Worm (Caenorhabditis elegans) whole organism, L3 larva: ENCODE results near the gene cyp-13A12.

Source experiments
- R02D3.7 ChIP-seq: fragments of 150-350 bp; optimal IDR thresholded peaks from 2 replicates; lab custom pipeline; 2014; ENCODE audit warnings: missing biosample characterization, missing genetic modification characterization
- aly-2 ChIP-seq: fragments of 150-350 bp; optimal IDR thresholded peaks from 2 replicates; lab custom pipeline; 2014; ENCODE audit warnings: missing biosample characterization, missing genetic modification characterization
- ama-1 ChIP-seq: fragments of 150-350 bp; optimal IDR thresholded peaks from 2 replicates; lab custom pipeline; 2018
- fkh-10 ChIP-seq: sonication (generic microtip); optimal IDR thresholded peaks from 2 replicates; lab custom pipeline; 2017; ENCODE audit warnings: missing biosample characterization, missing genetic modification reagents, missing genetic modification characterization
- fkh-2 ChIP-seq: fragments of 150-350 bp; optimal IDR thresholded peaks from 2 replicates; lab custom pipeline; 2014; ENCODE audit warnings: missing biosample characterization, missing genetic modification reagents, missing genetic modification characterization
- nhr-11 ChIP-seq: fragments of 150-350 bp; optimal IDR thresholded peaks from 2 replicates; lab custom pipeline; 2014; ENCODE audit warnings: missing biosample characterization, missing genetic modification characterization
- nhr-237 ChIP-seq: fragments of 150-350 bp; optimal IDR thresholded peaks from 2 replicates; lab custom pipeline; 2014; ENCODE audit warnings: missing biosample characterization, missing genetic modification characterization
- nhr-76 ChIP-seq: fragments of 150-350 bp; sonication (generic microtip); optimal IDR thresholded peaks from 5 replicates; lab custom pipeline; 2014; ENCODE audit warnings: missing biosample characterization, missing genetic modification characterization
- sea-2 ChIP-seq: fragments of 150-350 bp; sonication (generic microtip); optimal IDR thresholded peaks from 4 replicates; lab custom pipeline; 2014; ENCODE audit warnings: missing biosample characterization, missing genetic modification reagents, missing genetic modification characterization
- snpc-4 ChIP-seq: fragments of 150-350 bp; optimal IDR thresholded peaks from 2 replicates; lab custom pipeline; 2014; ENCODE audit warnings: missing biosample characterization, missing genetic modification characterization
- ztf-11 ChIP-seq: fragments of 150-350 bp; optimal IDR thresholded peaks from 2 replicates; lab custom pipeline; 2014; ENCODE audit warnings: missing biosample characterization, missing genetic modification characterization
- ztf-4 ChIP-seq: fragments of 150-350 bp; optimal IDR thresholded peaks from 2 replicates; lab custom pipeline; 2014; ENCODE audit warnings: missing biosample characterization, missing genetic modification characterization

ce11 chrIII:13032429-13033018 is 8.2 kb downstream of the cyp-13A12 start:
- no peak for TF ChIP-seq nhr-237 (tag; lab: Kevin White, UChicago)
- no peak for TF ChIP-seq aly-2 (tag; lab: Kevin White, UChicago)
- no peak for TF ChIP-seq ama-1 (lab: Kevin White, UChicago)
- TF ChIP-seq snpc-4 (tag; lab: Kevin White, UChicago): no peak
- TF ChIP-seq fkh-10 (GFP tag; lab: Kevin White, UChicago): no peak
- no peak for TF ChIP-seq R02D3.7 (tag; lab: Kevin White, UChicago)
- TF ChIP-seq ztf-11: no peak
- TF ChIP-seq nhr-11 (tag; lab: Kevin White, UChicago): no peak
- no peak for TF ChIP-seq fkh-2 (tag; lab: Kevin White, UChicago)
- no peak for TF ChIP-seq sea-2 (GFP tag; lab: Kevin White, UChicago)
- TF ChIP-seq nhr-76 (tag; lab: Kevin White, UChicago): no peak
- TF ChIP-seq ztf-4 (tag; lab: Kevin White, UChicago): no peak
